Worm (Caenorhabditis elegans) whole organism, L4/young adult: ENCODE results near the gene F10A3.4.

ENCODE experiments used
- W03F9.2 ChIP-seq: fragments of 150-350 bp; optimal IDR thresholded peaks from 2 replicates; lab custom pipeline; 2014; ENCODE audit warnings: missing biosample characterization, missing genetic modification characterization
- dao-5 ChIP-seq: sonication (generic microtip); optimal IDR thresholded peaks from 2 replicates; lab custom pipeline; 2016; ENCODE audit warnings: missing genotype, missing genetic modification characterization, moderate library complexity, missing compliant biosample characterization
- him-1 ChIP-seq: sonication (generic microtip); optimal IDR thresholded peaks from 2 replicates; lab custom pipeline; 2016; ENCODE audit warnings: missing genotype, missing genetic modification reagents, missing genetic modification characterization, missing compliant biosample characterization

DNA sequence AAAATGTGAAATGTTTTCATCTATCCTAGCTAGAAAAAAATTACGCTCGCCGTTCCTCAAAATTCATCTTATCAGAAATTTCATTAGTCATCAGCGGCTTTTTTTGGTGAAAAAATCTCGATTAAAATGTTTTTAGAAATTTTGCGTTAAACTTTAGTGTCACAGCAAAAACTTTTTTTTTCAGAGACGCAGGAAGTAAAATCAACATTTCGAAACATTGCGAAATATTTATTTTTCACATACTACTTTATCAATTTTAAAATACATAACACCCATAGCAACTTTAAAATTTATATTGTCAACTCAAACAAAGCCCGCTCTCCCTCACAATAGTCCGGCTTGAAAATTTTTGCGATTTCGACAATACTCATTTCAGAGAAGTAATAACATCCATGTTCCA is 16.7 kb upstream of the F10A3.4 start:
- TF ChIP-seq dao-5 (no peak), W03F9.2 (tag; lab: Kevin White, UChicago) (no peak), him-1 (tag; lab: Kevin White, UChicago) (no peak)
